Fruit fly (Drosophila melanogaster) whole organism, embryonic: Measurements from ENCODE around the gene Tomosyn.
A peak's percentile ranks its signal among the peaks of the same experiment; 100 is the strongest.

Experiments
- Ada2b ChIP-seq: fragments of 200-800 bp; sonication (Bioruptor generic); IDR thresholded peaks from 2 replicates; pipeline ENCODE4 v1.3.6; 2022; ENCODE audit warnings: missing biosample characterization, missing genetic modification characterization
- Adf1 ChIP-seq: fragments of 200-800 bp; sonication (Bioruptor generic); IDR thresholded peaks from 2 replicates; pipeline ENCODE4 v1.3.6; 2022; ENCODE audit warnings: missing biosample characterization, missing genetic modification characterization
- Atf-2 ChIP-seq: fragments of 200-800 bp; sonication (Bioruptor generic); optimal IDR thresholded peaks from 2 replicates; lab custom pipeline; 2016; ENCODE audit warnings: missing biosample characterization, missing genetic modification characterization
- Bgb ChIP-seq: fragments of 200-800 bp; sonication (Bioruptor generic); IDR thresholded peaks from 2 replicates; pipeline ENCODE4 v1.3.6; 2022; ENCODE audit warnings: missing biosample characterization, missing genetic modification characterization; ENCODE audit not compliant: partially characterized antibody
- CG10366 ChIP-seq: fragments of 200-800 bp; sonication (Bioruptor generic); IDR thresholded peaks from 2 replicates; pipeline ENCODE4 v1.3.6; 2022; ENCODE audit warnings: missing biosample characterization, missing genetic modification characterization
- CG12236 ChIP-seq: fragments of 200-800 bp; sonication (Bioruptor generic); optimal IDR thresholded peaks from 2 replicates; lab custom pipeline; 2016; ENCODE audit warnings: missing biosample characterization, missing genetic modification characterization
- CG13287 ChIP-seq: fragments of 200-800 bp; sonication (Bioruptor generic); IDR thresholded peaks from 2 replicates; pipeline ENCODE4 v1.3.6; 2022; ENCODE audit warnings: missing biosample characterization, missing genetic modification characterization; ENCODE audit not compliant: partially characterized antibody
- CG13424 ChIP-seq: fragments of 200-800 bp; sonication (Bioruptor generic); optimal IDR thresholded peaks from 2 replicates; lab custom pipeline; 2019; ENCODE audit warnings: missing biosample characterization, mild to moderate bottlenecking, missing genetic modification characterization, moderate library complexity
- CG14710 ChIP-seq: fragments of 200-800 bp; sonication (Bioruptor generic); optimal IDR thresholded peaks from 3 replicates; lab custom pipeline; 2019; ENCODE audit warnings: missing biosample characterization, mild to moderate bottlenecking, missing genetic modification characterization, moderate library complexity
- CG14860 ChIP-seq: fragments of 200-800 bp; sonication (Bioruptor generic); IDR thresholded peaks from 3 replicates; pipeline ENCODE4 v1.3.6; 2022; ENCODE audit warnings: missing biosample characterization, missing genetic modification characterization; ENCODE audit not compliant: partially characterized antibody
- CG18599 ChIP-seq: fragments of 200-800 bp; sonication (Bioruptor generic); optimal IDR thresholded peaks from 3 replicates; lab custom pipeline; 2017; ENCODE audit warnings: missing biosample characterization, missing genetic modification characterization, mild to moderate bottlenecking, moderate library complexity, missing genetic modification reagents
- CG18764 ChIP-seq: fragments of 200-800 bp; sonication (Bioruptor generic); optimal IDR thresholded peaks from 3 replicates; lab custom pipeline; 2016; ENCODE audit warnings: missing biosample characterization, missing genetic modification characterization
- CG2875 ChIP-seq: fragments of 200-800 bp; sonication (Bioruptor generic); optimal IDR thresholded peaks from 2 replicates; lab custom pipeline; 2017; ENCODE audit warnings: missing biosample characterization, mild to moderate bottlenecking, missing genetic modification characterization, missing genetic modification reagents
- CG3163 ChIP-seq: fragments of 200-800 bp; sonication (Bioruptor generic); optimal IDR thresholded peaks from 3 replicates; lab custom pipeline; 2016; ENCODE audit warnings: missing biosample characterization, missing genetic modification characterization
- CG3407 ChIP-seq: fragments of 200-800 bp; sonication (Bioruptor generic); optimal IDR thresholded peaks from 2 replicates; lab custom pipeline; 2018; ENCODE audit warnings: missing biosample characterization, mild to moderate bottlenecking, missing genetic modification characterization
- CG34224 ChIP-seq: fragments of 200-800 bp; sonication (Bioruptor generic); IDR thresholded peaks from 3 replicates; pipeline ENCODE4 v1.3.6; 2022; ENCODE audit warnings: missing biosample characterization, missing genetic modification characterization; ENCODE audit not compliant: partially characterized antibody
- CG34376 ChIP-seq: fragments of 200-800 bp; sonication (Bioruptor generic); optimal IDR thresholded peaks from 2 replicates; lab custom pipeline; 2018; ENCODE audit warnings: missing biosample characterization, mild to moderate bottlenecking, missing genetic modification characterization
- CG4730 ChIP-seq: fragments of 200-800 bp; sonication (Bioruptor generic); IDR thresholded peaks from 2 replicates; pipeline ENCODE4 v1.3.6; 2022; ENCODE audit warnings: missing biosample characterization, missing genetic modification characterization
- CG7786 ChIP-seq: fragments of 200-800 bp; sonication (Bioruptor generic); optimal IDR thresholded peaks from 2 replicates; lab custom pipeline; 2016; ENCODE audit warnings: missing biosample characterization, missing genetic modification characterization
- CG8089 ChIP-seq: fragments of 200-800 bp; sonication (Bioruptor generic); optimal IDR thresholded peaks from 3 replicates; lab custom pipeline; 2016; ENCODE audit warnings: missing biosample characterization, missing genetic modification characterization
- Eip74EF ChIP-seq, 2 experiments: fragments of 200-800 bp in 1 of 2; fragments of >200 bp in 1 of 2; sonication (Bioruptor generic) in 1 of 2; optimal IDR thresholded peaks; 2 replicates each; lab custom pipeline; 2017 to 2019; ENCODE audit warnings: missing biosample characterization in 2 of 2, missing genetic modification characterization in 2 of 2, mild to moderate bottlenecking in 1 of 2, moderate library complexity in 1 of 2
- Fer1 ChIP-seq: fragments of 200-800 bp; sonication (Bioruptor generic); optimal IDR thresholded peaks from 2 replicates; lab custom pipeline; 2017; ENCODE audit warnings: missing biosample characterization, mild to moderate bottlenecking, missing genetic modification characterization
- H2.0 ChIP-seq: fragments of 200-800 bp; sonication (Bioruptor generic); IDR thresholded peaks from 2 replicates; pipeline ENCODE4 v1.3.6; 2022; ENCODE audit warnings: missing biosample characterization, missing genetic modification characterization
- HmgZ ChIP-seq: fragments of 200-800 bp; sonication (Bioruptor generic); optimal IDR thresholded peaks from 2 replicates; lab custom pipeline; 2018; ENCODE audit warnings: missing biosample characterization, mild to moderate bottlenecking, missing genetic modification characterization
- Hr39 ChIP-seq: fragments of >200 bp; optimal IDR thresholded peaks from 2 replicates; lab custom pipeline; 2017
- Lhr ChIP-seq: fragments of 200-800 bp; sonication (Bioruptor generic); optimal IDR thresholded peaks from 3 replicates; lab custom pipeline; 2017; ENCODE audit warnings: mild to moderate bottlenecking, missing biosample characterization, missing genetic modification reagents, missing genetic modification characterization
- Mrtf ChIP-seq: fragments of 200-800 bp; sonication (Bioruptor generic); IDR thresholded peaks from 3 replicates; pipeline ENCODE4 v1.3.6; 2022; ENCODE audit warnings: missing biosample characterization, missing genetic modification characterization
- Myb ChIP-seq: fragments of 200-800 bp; sonication (Bioruptor generic); optimal IDR thresholded peaks from 2 replicates; lab custom pipeline; 2016; ENCODE audit warnings: missing biosample characterization, missing genetic modification characterization
- Nf-YC ChIP-seq: fragments of 200-800 bp; optimal IDR thresholded peaks from 3 replicates; lab custom pipeline; 2019; ENCODE audit warnings: missing biosample characterization, mild to moderate bottlenecking, missing genetic modification characterization, moderate library complexity
- Oli ChIP-seq: fragments of 200-800 bp; sonication (Bioruptor generic); optimal IDR thresholded peaks from 2 replicates; lab custom pipeline; 2018; ENCODE audit warnings: missing biosample characterization, mild to moderate bottlenecking, missing genetic modification characterization, moderate library complexity
- Trl ChIP-seq, 3 experiments: fragments of >200 bp in 2 of 3; fragments of 200-800 bp in 1 of 3; sonication (Bioruptor generic) in 1 of 3; optimal IDR thresholded peaks; 2 replicates in 1 of 3; 3 replicates in 2 of 3; lab custom pipeline; 2016 to 2017; ENCODE audit warnings: missing biosample characterization in 1 of 3, missing genetic modification characterization in 1 of 3
- al ChIP-seq: fragments of 200-800 bp; sonication (Bioruptor generic); IDR thresholded peaks from 2 replicates; pipeline ENCODE4 v1.3.6; 2022; ENCODE audit warnings: missing biosample characterization, missing genetic modification characterization
- ap ChIP-seq: fragments of 200-800 bp; sonication (Bioruptor generic); IDR thresholded peaks from 2 replicates; pipeline ENCODE4 v1.3.6; 2022; ENCODE audit warnings: missing biosample characterization, missing genetic modification characterization
- caup ChIP-seq: fragments of 200-800 bp; sonication (Bioruptor generic); optimal IDR thresholded peaks from 3 replicates; lab custom pipeline; 2017; ENCODE audit warnings: missing biosample characterization, mild to moderate bottlenecking, missing genetic modification characterization, moderate library complexity; ENCODE audit not compliant: severe bottlenecking
- crp ChIP-seq, 2 experiments: fragments of 200-800 bp; sonication (Bioruptor generic); optimal IDR thresholded peaks; 2 replicates in 1 of 2; 3 replicates in 1 of 2; lab custom pipeline; 2017; ENCODE audit warnings: missing biosample characterization in 2 of 2, missing genetic modification characterization in 2 of 2, mild to moderate bottlenecking in 1 of 2, moderate library complexity in 1 of 2
- disco-r ChIP-seq: fragments of 200-800 bp; sonication (Bioruptor generic); optimal IDR thresholded peaks from 2 replicates; lab custom pipeline; 2016; ENCODE audit warnings: missing biosample characterization, missing genetic modification characterization
- dmrt11E ChIP-seq: fragments of 200-800 bp; sonication (Bioruptor generic); optimal IDR thresholded peaks from 3 replicates; lab custom pipeline; 2018; ENCODE audit warnings: missing biosample characterization, mild to moderate bottlenecking, missing genetic modification characterization, moderate library complexity
- dpn ChIP-seq, 2 experiments: fragments of 200-800 bp; sonication (Bioruptor generic); optimal IDR thresholded peaks; 3 replicates each; lab custom pipeline; 2016; ENCODE audit warnings: missing biosample characterization in 2 of 2, missing genetic modification characterization in 2 of 2
- en ChIP-seq: fragments of 200-800 bp; sonication (Bioruptor generic); optimal IDR thresholded peaks from 2 replicates; lab custom pipeline; 2016; ENCODE audit warnings: missing biosample characterization, missing genetic modification characterization
- eyg ChIP-seq: fragments of 200-800 bp; sonication (Bioruptor generic); optimal IDR thresholded peaks from 3 replicates; lab custom pipeline; 2016; ENCODE audit warnings: missing biosample characterization, missing genetic modification characterization
- fd96Cb ChIP-seq: fragments of 200-800 bp; sonication (Bioruptor generic); optimal IDR thresholded peaks from 2 replicates; lab custom pipeline; 2018; ENCODE audit warnings: missing biosample characterization, mild to moderate bottlenecking, missing genetic modification characterization, moderate library complexity
- kay ChIP-seq: fragments of 200-800 bp; sonication (Bioruptor generic); optimal IDR thresholded peaks from 2 replicates; lab custom pipeline; 2016; ENCODE audit warnings: missing biosample characterization, missing genetic modification characterization
- mirr ChIP-seq: fragments of 200-800 bp; sonication (Bioruptor generic); optimal IDR thresholded peaks from 3 replicates; lab custom pipeline; 2018; ENCODE audit warnings: missing biosample characterization, mild to moderate bottlenecking, missing genetic modification characterization
- nmo ChIP-seq: fragments of 200-800 bp; sonication (Bioruptor generic); optimal IDR thresholded peaks from 2 replicates; lab custom pipeline; 2018; ENCODE audit warnings: missing biosample characterization, mild to moderate bottlenecking, missing genetic modification characterization, moderate library complexity
- sens ChIP-seq: fragments of 200-800 bp; sonication (Bioruptor generic); peaks from one replicate; lab custom pipeline; 2016; ENCODE audit warnings: missing biosample characterization, missing genetic modification characterization
- sim ChIP-seq: fragments of 200-800 bp; sonication (Bioruptor generic); IDR thresholded peaks from 2 replicates; pipeline ENCODE4 v1.3.6; 2022; ENCODE audit warnings: missing biosample characterization, missing genetic modification characterization
- stc ChIP-seq: fragments of 200-800 bp; sonication (Bioruptor generic); IDR thresholded peaks from 2 replicates; pipeline ENCODE4 v1.3.6; 2022; ENCODE audit warnings: missing biosample characterization, missing genetic modification characterization
- tup ChIP-seq: fragments of 200-800 bp; sonication (Bioruptor generic); optimal IDR thresholded peaks from 2 replicates; lab custom pipeline; 2016; ENCODE audit warnings: missing biosample characterization, mild to moderate bottlenecking, missing genetic modification characterization, moderate library complexity
- tx ChIP-seq: fragments of 200-800 bp; sonication (Bioruptor generic); optimal IDR thresholded peaks from 2 replicates; lab custom pipeline; 2016; ENCODE audit warnings: missing biosample characterization, missing genetic modification characterization
- yki ChIP-seq: fragments of >200 bp; optimal IDR thresholded peaks from 3 replicates; lab custom pipeline; 2018

Gene Tomosyn

DNA sequence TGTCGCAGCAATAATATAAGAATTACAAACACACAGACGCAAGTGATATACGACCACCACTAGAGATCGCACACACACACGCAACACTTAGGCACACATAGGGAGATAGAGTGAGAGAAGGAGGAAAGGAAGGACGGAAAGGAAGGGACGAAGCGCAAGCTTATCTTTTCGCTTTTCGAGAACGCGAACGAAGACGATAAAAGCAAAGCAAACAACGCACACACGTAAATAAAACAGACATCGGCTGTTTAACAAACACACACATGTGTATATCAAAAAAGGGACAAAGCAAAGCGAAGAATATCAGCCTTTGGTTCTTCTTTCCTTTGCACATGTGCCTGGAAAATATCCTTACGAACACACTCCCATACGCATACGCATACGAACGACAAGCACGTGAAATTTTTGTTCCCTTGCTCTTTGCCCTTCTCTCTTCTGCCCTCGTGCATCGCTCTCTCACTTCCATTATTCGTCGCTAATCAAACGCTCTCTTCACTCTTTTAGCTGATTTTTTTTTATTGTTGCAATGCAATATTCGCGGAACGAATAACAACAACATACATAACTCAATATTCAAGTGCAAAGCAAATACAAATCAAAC is 28.7 kb downstream of the Tomosyn start (continued):
- no peak for TF ChIP-seq CG7786
- TF ChIP-seq dpn (GFP tag; optimal IDR thresholded peaks at IDR 0.05; lab: Kevin White, UChicago) = no peak
- TF ChIP-seq Bgb (GFP tag; lab: Robert Waterston, UW) = no peak
- TF ChIP-seq CG3163 (GFP tag; lab: Kevin White, UChicago) = peak; percentile 46
- TF ChIP-seq CG34376 (GFP tag; lab: Kevin White, UChicago) = no peak
- peak; percentile 21; the same call in 1 of the 2 replicates for TF ChIP-seq Adf1 (GFP tag; lab: Robert Waterston, UW)
- TF ChIP-seq mirr (GFP tag; lab: Kevin White, UChicago) = peak; percentile 22
- TF ChIP-seq CG10366 (GFP tag; lab: Robert Waterston, UW) = no peak
- no peak for TF ChIP-seq CG3407 (GFP tag; lab: Kevin White, UChicago)
- TF ChIP-seq Myb (GFP tag; lab: Kevin White, UChicago) = no peak
- TF ChIP-seq eyg (GFP tag; lab: Kevin White, UChicago) = no peak
- no peak for TF ChIP-seq fd96Cb (tag; lab: Kevin White, UChicago)
- no peak for TF ChIP-seq sim (GFP tag; lab: Robert Waterston, UW)
- TF ChIP-seq CG18599 = peak; percentile 37
- no peak for TF ChIP-seq CG14710 (tag; lab: Kevin White, UChicago)
- TF ChIP-seq Hr39 = no peak
- TF ChIP-seq Lhr (GFP tag; lab: Kevin White, UChicago) = no peak
- no peak for TF ChIP-seq al (GFP tag; lab: Robert Waterston, UW)
- no peak for TF ChIP-seq CG34224 (GFP tag; lab: Robert Waterston, UW)
- TF ChIP-seq ap = no peak
- TF ChIP-seq CG4730 (GFP tag; lab: Robert Waterston, UW) = no peak
- TF ChIP-seq H2.0 (GFP tag; lab: Robert Waterston, UW) = no peak
- no peak for TF ChIP-seq crp (GFP tag; optimal IDR thresholded peaks at IDR 0.05; lab: Kevin White, UChicago)
- no peak for TF ChIP-seq Ada2b (GFP tag; lab: Robert Waterston, UW)
- no peak for TF ChIP-seq stc
- no peak for TF ChIP-seq caup
- no peak for TF ChIP-seq CG13287 (GFP tag; lab: Robert Waterston, UW)
- no peak for TF ChIP-seq nmo (GFP tag; lab: Kevin White, UChicago)
- TF ChIP-seq HmgZ (tag; lab: Kevin White, UChicago) = peak; percentile 30
- TF ChIP-seq CG14860 (GFP tag; lab: Robert Waterston, UW) = no peak
- TF ChIP-seq CG8089 (GFP tag; lab: Kevin White, UChicago) = no peak
- no peak for TF ChIP-seq tx (GFP tag; lab: Kevin White, UChicago)
- TF ChIP-seq yki (lab: Kevin White, UChicago) = no peak
- no peak for TF ChIP-seq disco-r (GFP tag; lab: Kevin White, UChicago)
- no peak for TF ChIP-seq Atf-2 (GFP tag; lab: Kevin White, UChicago)
- TF ChIP-seq dmrt11E (tag; lab: Kevin White, UChicago) = peak; percentile 15
- TF ChIP-seq sens (GFP tag; lab: Kevin White, UChicago) = no peak
- TF ChIP-seq en (GFP tag; lab: Kevin White, UChicago) = no peak
- TF ChIP-seq tup (GFP tag; lab: Kevin White, UChicago) = no peak
- TF ChIP-seq Oli (tag; lab: Kevin White, UChicago) = no peak
- TF ChIP-seq Mrtf = no peak
- no peak for TF ChIP-seq CG13424
- no peak for TF ChIP-seq Eip74EF (GFP tag; optimal IDR thresholded peaks at IDR 0.05; lab: Kevin White, UChicago)
- no peak for TF ChIP-seq Fer1 (GFP tag; lab: Kevin White, UChicago)
- TF ChIP-seq Nf-YC (tag; lab: Kevin White, UChicago) = no peak
- TF ChIP-seq CG12236 = no peak
- TF ChIP-seq CG18764 = no peak
- peak; percentile 72 to 74 for TF ChIP-seq Trl (optimal IDR thresholded peaks at IDR 0.05; lab: Kevin White, UChicago)
- TF ChIP-seq Trl (GFP tag; optimal IDR thresholded peaks at IDR 0.05; lab: Kevin White, UChicago) = no peak
- no peak for TF ChIP-seq CG2875 (GFP tag; lab: Kevin White, UChicago)
- TF ChIP-seq kay = no peak
